Fruit fly (Drosophila melanogaster) S2 (cell line): ENCODE measurements around the gene Mst77F.

Source experiments
- CG8478 ChIP-seq: fragments of >200 bp; optimal IDR thresholded peaks from 2 replicates; lab custom pipeline; 2018
- CTCF ChIP-seq, 2 experiments: fragments of >200 bp; optimal IDR thresholded peaks; 2 replicates each; lab custom pipeline; 2018

Mst77F gene

dm6 chr3L:20817927-20818326 lies at the start of gene Mst77F:
Mst77F (minus strand) TSS chr3L:20818027.
- no peak for TF ChIP-seq CTCF (optimal IDR thresholded peaks at IDR 0.05; lab: Kevin White, UChicago)
- TF ChIP-seq CG8478 (lab: Kevin White, UChicago): no peak

- TF ChIP-seq CG8478 (lab: Kevin White, UChicago) (no peak), CTCF (optimal IDR thresholded peaks at IDR 0.05; lab: Kevin White, UChicago) (no peak)
Observed at dm6 chr3L:20857609-20858008, 39.8 kb upstream of the Mst77F start.

dm6 chr3L:20848572-20848971 lies 30.7 kb upstream of the Mst77F start:
- no peak for TF ChIP-seq CG8478 (lab: Kevin White, UChicago)
- no peak for TF ChIP-seq CTCF (optimal IDR thresholded peaks at IDR 0.05; lab: Kevin White, UChicago)

- TF ChIP-seq CTCF (optimal IDR thresholded peaks at IDR 0.05; lab: Kevin White, UChicago): peak; percentile 88 to 90
- no peak for TF ChIP-seq CG8478 (lab: Kevin White, UChicago)
Observed at dm6 chr3L:20841465-20842109, 23.8 kb upstream of the Mst77F start, which contains the start of the genes CSN3 and CG11456. CSN3 (minus strand) TSS chr3L:20841576. CG11456 (plus strand) TSS chr3L:20841987.

dm6 chr3L:20837831-20838301 lies 20.0 kb upstream of the Mst77F start:
- TF ChIP-seq CTCF (optimal IDR thresholded peaks at IDR 0.05; lab: Kevin White, UChicago) (no peak), CG8478 (lab: Kevin White, UChicago) (no peak)

dm6 chr3L:20837040-20837830 lies 19.4 kb upstream of the Mst77F start, which contains the start of gene CG13255:
CG13255 (plus strand) TSS chr3L:20837488.
- TF ChIP-seq CTCF (optimal IDR thresholded peaks at IDR 0.05; lab: Kevin White, UChicago) (no peak), CG8478 (lab: Kevin White, UChicago) (no peak)

- TF ChIP-seq CTCF (optimal IDR thresholded peaks at IDR 0.05; lab: Kevin White, UChicago): no peak
- no peak for TF ChIP-seq CG8478 (lab: Kevin White, UChicago)
Observed at dm6 chr3L:20835882-20836281, 18.1 kb upstream of the Mst77F start, which contains the start of gene CG3288. CG3288 (plus strand) TSS chr3L:20836182.

- TF ChIP-seq CTCF (optimal IDR thresholded peaks at IDR 0.05; lab: Kevin White, UChicago) (no peak), CG8478 (lab: Kevin White, UChicago) (no peak)
Observed at dm6 chr3L:20834150-20834549, 16.3 kb upstream of the Mst77F start.

- TF ChIP-seq CG8478 (lab: Kevin White, UChicago) (no peak), CTCF (optimal IDR thresholded peaks at IDR 0.05; lab: Kevin White, UChicago) (no peak)
Observed at dm6 chr3L:20830361-20830760, 12.5 kb upstream of the Mst77F start.

- no peak for TF ChIP-seq CG8478 (lab: Kevin White, UChicago)
- no peak for TF ChIP-seq CTCF (optimal IDR thresholded peaks at IDR 0.05; lab: Kevin White, UChicago)
Observed at dm6 chr3L:20827962-20828361, 10.1 kb upstream of the Mst77F start.

dm6 chr3L:20826950-20827910 lies 9.4 kb upstream of the Mst77F start:
- no peak for TF ChIP-seq CTCF (optimal IDR thresholded peaks at IDR 0.05; lab: Kevin White, UChicago)

dm6 chr3L:20823206-20823803 lies 5.5 kb upstream of the Mst77F start:
- TF ChIP-seq CG8478 (lab: Kevin White, UChicago) (no peak), CTCF (optimal IDR thresholded peaks at IDR 0.05; lab: Kevin White, UChicago) (no peak)

- TF ChIP-seq CTCF (optimal IDR thresholded peaks at IDR 0.05; lab: Kevin White, UChicago) (no peak), CG8478 (lab: Kevin White, UChicago) (no peak)
Observed at dm6 chr3L:20815666-20816375, 2.0 kb downstream of the Mst77F start, which contains the start of the genes CG3618 and Pka-R1. CG3618 (minus strand) TSS chr3L:20816075. Pka-R1 (plus strand) TSS chr3L:20816118.
